Worm (Caenorhabditis elegans) whole organism, young adult: ENCODE measurements around the gene C31E10.5.

Experiments
- F10E7.11 ChIP-seq: sonication (generic microtip); optimal IDR thresholded peaks from 2 replicates; lab custom pipeline; 2017; ENCODE audit warnings: mild to moderate bottlenecking, missing genetic modification characterization, moderate library complexity, missing compliant biosample characterization
- K11D2.4 ChIP-seq: fragments of 200-800 bp; sonication (Bioruptor generic); IDR thresholded peaks from 2 replicates; pipeline ENCODE4 v1.3.6; 2022; ENCODE audit warnings: missing genetic modification reagents, missing genetic modification characterization, missing compliant biosample characterization
- K12H6.12 ChIP-seq: fragments of 200-800 bp; sonication (Bioruptor generic); optimal IDR thresholded peaks from 2 replicates; lab custom pipeline; 2018; ENCODE audit warnings: mild to moderate bottlenecking, missing genetic modification characterization, missing compliant biosample characterization
- Y56A3A.18 ChIP-seq: fragments of 200-800 bp; sonication (Bioruptor generic); IDR thresholded peaks from 2 replicates; pipeline ENCODE4 v1.3.6; 2022; ENCODE audit warnings: missing genetic modification reagents, missing genetic modification characterization, missing compliant biosample characterization
- athp-1 ChIP-seq: sonication (generic microtip); optimal IDR thresholded peaks from 2 replicates; lab custom pipeline; 2017; ENCODE audit warnings: mild to moderate bottlenecking, missing genetic modification characterization, missing compliant biosample characterization
- attf-5 ChIP-seq: fragments of 200-800 bp; sonication (Bioruptor generic); optimal IDR thresholded peaks from 2 replicates; lab custom pipeline; 2018; ENCODE audit warnings: mild to moderate bottlenecking, missing genetic modification characterization, missing compliant biosample characterization
- cebp-1 ChIP-seq, 2 experiments: fragments of 200-800 bp in 1 of 2; sonication (Bioruptor generic) in 1 of 2; sonication (generic microtip) in 1 of 2; IDR thresholded peaks in 1 of 2; optimal IDR thresholded peaks in 1 of 2; 2 replicates each; pipeline versions ENCODE4 v1.3.6 to Lab custom; 2017 to 2022; ENCODE audit warnings: missing compliant biosample characterization in 2 of 2, missing genetic modification characterization in 2 of 2, mild to moderate bottlenecking in 1 of 2, missing genetic modification reagents in 1 of 2, moderate library complexity in 1 of 2
- ceh-27 ChIP-seq: fragments of 200-800 bp; sonication (Bioruptor generic); optimal IDR thresholded peaks from 2 replicates; lab custom pipeline; 2018; ENCODE audit warnings: mild to moderate bottlenecking, missing genetic modification characterization, moderate library complexity, missing compliant biosample characterization
- ceh-40 ChIP-seq: fragments of 200-800 bp; sonication (Bioruptor generic); IDR thresholded peaks from 2 replicates; pipeline ENCODE4 v1.3.6; 2022; ENCODE audit warnings: missing genetic modification characterization, missing compliant biosample characterization
- ceh-79 ChIP-seq: sonication (generic microtip); optimal IDR thresholded peaks from 2 replicates; lab custom pipeline; 2017; ENCODE audit warnings: mild to moderate bottlenecking, missing genetic modification characterization, missing compliant biosample characterization
- ceh-91 ChIP-seq: fragments of 200-800 bp; sonication (Bioruptor generic); IDR thresholded peaks from 2 replicates; pipeline ENCODE4 v1.3.6; 2022; ENCODE audit warnings: missing genetic modification reagents, missing genetic modification characterization, missing compliant biosample characterization
- die-1 ChIP-seq: sonication (generic microtip); optimal IDR thresholded peaks from 2 replicates; lab custom pipeline; 2016; ENCODE audit warnings: missing genotype, mild to moderate bottlenecking, missing genetic modification characterization, missing compliant biosample characterization
- dox-1 ChIP-seq: fragments of 200-800 bp; sonication (Bioruptor generic); IDR thresholded peaks from 2 replicates; pipeline ENCODE4 v1.3.6; 2022; ENCODE audit warnings: missing genetic modification reagents, missing genetic modification characterization, missing compliant biosample characterization
- dpff-1 ChIP-seq: sonication (generic microtip); optimal IDR thresholded peaks from 2 replicates; lab custom pipeline; 2017; ENCODE audit warnings: mild to moderate bottlenecking, missing genetic modification characterization, missing compliant biosample characterization
- ekl-4 ChIP-seq: fragments of 200-800 bp; sonication (Bioruptor generic); IDR thresholded peaks from 2 replicates; pipeline ENCODE4 v1.3.6; 2022; ENCODE audit warnings: missing genetic modification reagents, missing genetic modification characterization, missing compliant biosample characterization
- ets-4 ChIP-seq: fragments of 200-800 bp; sonication (Bioruptor generic); optimal IDR thresholded peaks from 2 replicates; lab custom pipeline; 2018; ENCODE audit warnings: mild to moderate bottlenecking, missing genetic modification characterization, missing compliant biosample characterization
- hmg-1.2 ChIP-seq: fragments of 200-800 bp; sonication (Bioruptor generic); IDR thresholded peaks from 2 replicates; pipeline ENCODE4 v1.3.6; 2022; ENCODE audit warnings: missing genetic modification reagents, missing genetic modification characterization, missing compliant biosample characterization
- lin-35 ChIP-seq, 3 experiments: fragments of 150-350 bp in 2 of 3; sonication (generic microtip) in 1 of 3; optimal IDR thresholded peaks; 2 replicates each; lab custom pipeline; 2014 to 2018; ENCODE audit warnings: missing biosample characterization in 3 of 3, missing genetic modification characterization in 3 of 3, missing genetic modification reagents in 3 of 3
- madf-10 ChIP-seq: sonication (generic microtip); optimal IDR thresholded peaks from 2 replicates; lab custom pipeline; 2016; ENCODE audit warnings: mild to moderate bottlenecking, missing genetic modification characterization, missing compliant biosample characterization
- madf-3 ChIP-seq: fragments of 200-800 bp; sonication (Bioruptor generic); IDR thresholded peaks from 2 replicates; pipeline ENCODE4 v1.3.6; 2022; ENCODE audit warnings: missing genetic modification reagents, missing genetic modification characterization, missing compliant biosample characterization
- madf-8 ChIP-seq: fragments of 200-800 bp; sonication (Bioruptor generic); conservative IDR thresholded peaks from 2 replicates; pipeline ENCODE4 v1.3.6; 2022; ENCODE audit warnings: missing genetic modification reagents, missing genetic modification characterization, missing compliant biosample characterization
- mcd-1 ChIP-seq: fragments of 200-800 bp; sonication (Bioruptor generic); IDR thresholded peaks from 2 replicates; pipeline ENCODE4 v1.3.6; 2022; ENCODE audit warnings: missing genetic modification reagents, missing genetic modification characterization, missing compliant biosample characterization
- mxl-1 ChIP-seq: sonication (generic microtip); optimal IDR thresholded peaks from 2 replicates; lab custom pipeline; 2016; ENCODE audit warnings: missing genetic modification characterization, missing compliant biosample characterization
- nfya-2 ChIP-seq: fragments of 200-800 bp; sonication (Bioruptor generic); IDR thresholded peaks from 2 replicates; pipeline ENCODE4 v1.3.6; 2022; ENCODE audit warnings: missing genetic modification reagents, missing genetic modification characterization, missing compliant biosample characterization
- nfyb-1 ChIP-seq: fragments of 200-800 bp; sonication (Bioruptor generic); IDR thresholded peaks from 2 replicates; pipeline ENCODE4 v1.3.6; 2022; ENCODE audit warnings: missing genetic modification reagents, missing genetic modification characterization, missing compliant biosample characterization
- nhr-80 ChIP-seq: sonication (generic microtip); optimal IDR thresholded peaks from 2 replicates; lab custom pipeline; 2016; ENCODE audit warnings: missing genetic modification characterization, missing compliant biosample characterization
- rcor-1 ChIP-seq: fragments of 200-800 bp; sonication (Bioruptor generic); IDR thresholded peaks from 2 replicates; pipeline ENCODE4 v1.3.6; 2022; ENCODE audit warnings: missing genetic modification reagents, missing genetic modification characterization, missing compliant biosample characterization
- snpc-1.1 ChIP-seq: sonication (generic microtip); optimal IDR thresholded peaks from 2 replicates; lab custom pipeline; 2017; ENCODE audit warnings: missing genetic modification characterization, mild to moderate bottlenecking, missing compliant biosample characterization, antibody characterized with exemption, moderate library complexity, missing genotype, missing genetic modification reagents; ENCODE audit not compliant: insufficient read depth
- snpc-3.4 ChIP-seq: sonication (generic microtip); optimal IDR thresholded peaks from 2 replicates; lab custom pipeline; 2017; ENCODE audit warnings: missing genetic modification characterization, mild to moderate bottlenecking, missing compliant biosample characterization, antibody characterized with exemption, moderate library complexity, missing genotype, missing genetic modification reagents
- snpc-4 ChIP-seq, 5 experiments: fragments of 150-350 bp in 1 of 5; sonication (generic microtip) in 4 of 5; optimal IDR thresholded peaks; 2 replicates each; lab custom pipeline; 2014 to 2018; ENCODE audit warnings: missing genetic modification characterization in 5 of 5, missing biosample characterization in 3 of 5, antibody characterized with exemption in 2 of 5, mild to moderate bottlenecking in 2 of 5, missing compliant biosample characterization in 2 of 5, missing genotype in 2 of 5, moderate library complexity in 2 of 5, missing genetic modification reagents in 1 of 5
- somi-1 ChIP-seq: fragments of 200-800 bp; sonication (Bioruptor generic); optimal IDR thresholded peaks from 2 replicates; lab custom pipeline; 2018; ENCODE audit warnings: mild to moderate bottlenecking, missing genetic modification characterization, missing compliant biosample characterization
- tbp1 ChIP-seq: fragments of 200-800 bp; sonication (Bioruptor generic); optimal IDR thresholded peaks from 2 replicates; lab custom pipeline; 2018; ENCODE audit warnings: mild to moderate bottlenecking, missing genetic modification characterization, missing compliant biosample characterization
- unc-62 ChIP-seq: fragments of 150-350 bp; optimal IDR thresholded peaks from 2 replicates; lab custom pipeline; 2014; ENCODE audit warnings: missing biosample characterization, missing genetic modification reagents, missing genetic modification characterization
- zfh-2 ChIP-seq: fragments of 200-800 bp; sonication (Bioruptor generic); conservative IDR thresholded peaks from 2 replicates; pipeline ENCODE4 v1.3.6; 2022; ENCODE audit warnings: missing genetic modification reagents, missing genetic modification characterization, missing compliant biosample characterization
- ztf-22 ChIP-seq: fragments of 200-800 bp; sonication (Bioruptor generic); optimal IDR thresholded peaks from 2 replicates; lab custom pipeline; 2018; ENCODE audit warnings: mild to moderate bottlenecking, missing genetic modification characterization, moderate library complexity, missing compliant biosample characterization
- ztf-25 ChIP-seq: fragments of 200-800 bp; sonication (Bioruptor generic); IDR thresholded peaks from 2 replicates; pipeline ENCODE4 v1.3.6; 2022; ENCODE audit warnings: missing genetic modification reagents, missing genetic modification characterization, missing compliant biosample characterization
- ztf-28 ChIP-seq: fragments of 200-800 bp; sonication (Bioruptor generic); IDR thresholded peaks from 2 replicates; pipeline ENCODE4 v1.3.6; 2022; ENCODE audit warnings: missing genetic modification reagents, missing genetic modification characterization, missing compliant biosample characterization

C31E10.5 gene

DNA sequence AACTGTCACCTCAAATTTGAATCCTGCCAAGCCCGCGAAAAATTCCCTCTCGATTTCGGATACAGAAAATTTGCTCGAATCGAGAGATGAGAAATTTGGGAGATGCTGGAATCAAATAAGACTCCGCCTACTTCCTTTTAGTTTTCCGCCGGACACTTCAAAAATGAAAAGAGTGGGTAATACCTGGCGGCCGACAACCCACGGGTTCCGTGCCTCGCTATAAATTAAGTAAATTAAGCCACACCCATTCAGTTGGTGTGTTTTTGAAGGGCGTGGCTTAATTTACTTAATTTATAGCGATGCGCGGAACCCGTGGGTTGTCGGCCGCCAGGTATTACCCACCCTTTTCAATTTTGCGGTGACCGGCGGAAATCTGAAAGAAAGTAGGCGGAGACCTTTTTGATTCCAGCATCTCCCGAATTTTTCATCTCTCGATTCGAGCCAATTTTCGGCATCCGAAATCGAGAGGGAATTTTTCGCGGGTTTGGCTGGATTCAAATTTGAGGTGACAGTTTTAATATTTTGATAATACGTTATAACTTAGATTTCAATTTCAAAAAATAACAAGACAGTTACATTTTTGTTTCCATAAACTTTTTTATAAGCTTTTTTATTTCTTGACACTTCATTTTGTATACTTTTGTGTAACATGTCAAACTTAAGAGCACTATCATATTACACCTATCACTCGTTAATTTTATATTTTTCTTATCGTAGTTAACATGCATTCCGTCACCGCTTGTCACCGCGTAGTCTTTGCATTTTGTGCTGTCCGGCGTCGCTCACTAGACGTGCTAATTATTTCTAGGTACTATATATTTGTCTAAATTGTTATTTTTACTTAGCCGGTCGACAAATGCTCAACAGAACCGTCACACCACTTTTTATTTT lies 48.7 kb downstream of the C31E10.5 start (continued):
- TF ChIP-seq madf-8 (GFP tag; lab: Robert Waterston, UW) (no peak), rcor-1 (0 out of 2 replicates have a peak, but pooled peaks have one; percentile 5), tbp1 (GFP tag; lab: Kevin White, UChicago) (no peak), mxl-1 (no peak), die-1 (tag; lab: Kevin White, UChicago) (no peak), somi-1 (no peak), nfyb-1 (GFP tag; lab: Robert Waterston, UW) (no peak), ztf-28 (no peak), dpff-1 (tag; lab: Kevin White, UChicago) (no peak), lin-35 (GFP tag; optimal IDR thresholded peaks at IDR 0.05; lab: Kevin White, UChicago) (no peak)

DNA sequence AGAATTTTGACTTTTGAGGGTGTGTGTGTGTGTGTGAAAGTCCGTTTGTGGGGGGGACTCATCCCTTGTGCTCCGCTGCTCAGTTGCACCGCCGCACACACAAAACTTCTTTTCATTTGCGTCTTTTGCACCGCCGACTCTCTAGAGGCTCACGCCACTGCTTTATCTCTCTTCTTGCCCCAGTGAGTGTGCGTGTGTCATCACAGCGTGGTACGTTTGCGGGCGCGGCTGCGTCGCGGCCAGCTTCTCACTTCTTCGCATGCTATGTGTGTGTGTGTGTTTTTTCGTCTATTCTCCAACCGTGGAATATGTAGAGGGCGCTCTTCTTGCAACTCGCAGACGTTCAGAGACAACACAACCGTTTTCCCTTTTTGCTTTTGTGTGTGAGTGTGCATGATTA lies 50.1 kb downstream of the C31E10.5 start:
- TF ChIP-seq nfyb-1 (GFP tag; lab: Robert Waterston, UW) (0 out of 2 replicates have a peak, but pooled peaks have one; percentile 67), hmg-1.2 (GFP tag; lab: Robert Waterston, UW) (peak; percentile 46; the same call in 1 of the 2 replicates), mcd-1 (GFP tag; lab: Robert Waterston, UW) (peak; percentile 28; the same call in 1 of the 2 replicates), ets-4 (GFP tag; lab: Kevin White, UChicago) (no peak), athp-1 (tag; lab: Kevin White, UChicago) (no peak), K12H6.12 (tag; lab: Kevin White, UChicago) (peak; percentile 84), K11D2.4 (GFP tag; lab: Robert Waterston, UW) (0 out of 2 replicates have a peak, but pooled peaks have one; percentile 54), madf-3 (GFP tag; lab: Robert Waterston, UW) (0 out of 2 replicates have a peak, but pooled peaks have one; percentile 49), zfh-2 (GFP tag; lab: Robert Waterston, UW) (peak; percentile 95), attf-5 (peak; percentile 46), dox-1 (GFP tag; lab: Robert Waterston, UW) (peak; percentile 53), snpc-3.4 (no peak), cebp-1 (GFP tag; IDR thresholded peaks at IDR 0.05; lab: Robert Waterston, UW) (0 out of 2 replicates have a peak, but pooled peaks have one; percentile 17), cebp-1 (tag; optimal IDR thresholded peaks at IDR 0.05; lab: Kevin White, UChicago) (peak; percentile 63), ceh-27 (GFP tag; lab: Kevin White, UChicago) (peak; percentile 67), nhr-80 (tag; lab: Kevin White, UChicago) (peak; percentile 2), snpc-4 (GFP tag; optimal IDR thresholded peaks at IDR 0.05; lab: Kevin White, UChicago) (peak; percentile 85), snpc-4 (tag; optimal IDR thresholded peaks at IDR 0.05; lab: Kevin White, UChicago) (peak in 3 of 4 experiments; percentile 79 to 85 (median 83)), unc-62 (GFP tag; lab: Kevin White, UChicago) (no peak), madf-10 (tag; lab: Kevin White, UChicago) (peak; percentile 41)

DNA sequence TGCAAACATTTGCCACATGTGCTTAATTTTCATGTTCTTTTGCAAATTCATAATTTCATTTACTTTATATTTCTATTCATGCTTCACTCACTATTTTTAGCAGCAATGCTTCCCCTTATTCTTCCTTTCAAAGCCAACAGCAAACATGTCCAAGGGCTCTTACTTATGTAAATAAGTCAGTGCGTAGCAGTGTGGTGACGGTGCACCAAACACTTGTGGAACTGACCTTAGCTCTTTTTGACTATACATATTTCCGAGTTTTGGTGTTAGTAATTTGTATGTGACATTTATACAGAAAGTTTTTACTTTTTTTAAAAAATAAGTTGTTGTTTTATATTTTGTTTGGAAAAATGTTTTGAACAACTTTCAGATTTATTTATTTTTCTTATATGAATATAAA lies 50.5 kb downstream of the C31E10.5 start:
- no peak for TF ChIP-seq cebp-1 (GFP tag; IDR thresholded peaks at IDR 0.05; lab: Robert Waterston, UW)
- no peak for TF ChIP-seq cebp-1 (tag; optimal IDR thresholded peaks at IDR 0.05; lab: Kevin White, UChicago)
- no peak for TF ChIP-seq ztf-22
- TF ChIP-seq F10E7.11 (tag; lab: Kevin White, UChicago), result no peak
- TF ChIP-seq ekl-4 (GFP tag; lab: Robert Waterston, UW), result no peak
- TF ChIP-seq ztf-25 (GFP tag; lab: Robert Waterston, UW), result no peak
- no peak for TF ChIP-seq ztf-28
- no peak for TF ChIP-seq somi-1
- TF ChIP-seq K12H6.12 (tag; lab: Kevin White, UChicago), result no peak
- no peak for TF ChIP-seq Y56A3A.18 (GFP tag; lab: Robert Waterston, UW)
- no peak for TF ChIP-seq nfya-2 (GFP tag; lab: Robert Waterston, UW)
- TF ChIP-seq mcd-1 (GFP tag; lab: Robert Waterston, UW), result no peak
- TF ChIP-seq ceh-91 (GFP tag; lab: Robert Waterston, UW), result no peak
- TF ChIP-seq ceh-79 (tag; lab: Kevin White, UChicago), result no peak
- no peak for TF ChIP-seq snpc-1.1
- TF ChIP-seq ceh-40 (GFP tag; lab: Robert Waterston, UW), result no peak
- no peak for TF ChIP-seq madf-8 (GFP tag; lab: Robert Waterston, UW)
- TF ChIP-seq nhr-80 (tag; lab: Kevin White, UChicago), result no peak
